Fruit fly (Drosophila melanogaster) whole organism, adult: ENCODE data around the gene Gr22c.

Experiments
- CG11617 ChIP-seq: fragments of 200-800 bp; sonication (Bioruptor generic); optimal IDR thresholded peaks from 2 replicates; lab custom pipeline; 2017; ENCODE audit warnings: mild to moderate bottlenecking, missing biosample characterization, missing genetic modification reagents, missing genetic modification characterization
- CG12768 ChIP-seq: fragments of 200-800 bp; sonication (Bioruptor generic); optimal IDR thresholded peaks from 2 replicates; lab custom pipeline; 2017; ENCODE audit warnings: missing biosample characterization, missing genetic modification characterization, mild to moderate bottlenecking, moderate library complexity, missing genetic modification reagents
- CG14711 ChIP-seq: fragments of 200-800 bp; sonication (Bioruptor generic); optimal IDR thresholded peaks from 2 replicates; lab custom pipeline; 2018; ENCODE audit warnings: missing biosample characterization, mild to moderate bottlenecking, missing genetic modification characterization, moderate library complexity
- CG33017 ChIP-seq: fragments of 200-800 bp; sonication (Bioruptor generic); optimal IDR thresholded peaks from 2 replicates; lab custom pipeline; 2018; ENCODE audit warnings: missing biosample characterization, mild to moderate bottlenecking, missing genetic modification characterization, moderate library complexity
- CG5204 ChIP-seq: fragments of 200-800 bp; sonication (Bioruptor generic); optimal IDR thresholded peaks from 2 replicates; lab custom pipeline; 2016; ENCODE audit warnings: missing biosample characterization, missing genetic modification characterization
- CG7045 ChIP-seq: fragments of 200-800 bp; sonication (Bioruptor generic); optimal IDR thresholded peaks from 2 replicates; lab custom pipeline; 2017; ENCODE audit warnings: missing biosample characterization, mild to moderate bottlenecking, missing genetic modification characterization
- CG7101 ChIP-seq: fragments of 200-800 bp; sonication (Bioruptor generic); optimal IDR thresholded peaks from 2 replicates; lab custom pipeline; 2018; ENCODE audit warnings: missing biosample characterization, mild to moderate bottlenecking, missing genetic modification characterization, moderate library complexity
- Crg-1 ChIP-seq: fragments of 200-800 bp; sonication (Bioruptor generic); optimal IDR thresholded peaks from 2 replicates; lab custom pipeline; 2016; ENCODE audit warnings: missing biosample characterization, missing genetic modification characterization
- Mnt ChIP-seq: fragments of 200-800 bp; sonication (Bioruptor generic); optimal IDR thresholded peaks from 2 replicates; lab custom pipeline; 2016; ENCODE audit warnings: missing biosample characterization, mild to moderate bottlenecking, missing genetic modification characterization
- cnc ChIP-seq, 2 experiments: fragments of >200 bp; optimal IDR thresholded peaks; 2 replicates each; lab custom pipeline; 2017
- kay ChIP-seq: fragments of 200-800 bp; sonication (Bioruptor generic); peaks from one replicate; lab custom pipeline; 2016; ENCODE audit warnings: missing biosample characterization, missing genetic modification characterization, borderline replicate concordance
- pad ChIP-seq: fragments of 200-800 bp; sonication (Bioruptor generic); optimal IDR thresholded peaks from 3 replicates; lab custom pipeline; 2017; ENCODE audit warnings: missing biosample characterization, missing genetic modification characterization, mild to moderate bottlenecking, moderate library complexity, missing genetic modification reagents
- tj ChIP-seq: fragments of 200-800 bp; sonication (Bioruptor generic); optimal IDR thresholded peaks from 3 replicates; lab custom pipeline; 2017; ENCODE audit warnings: missing biosample characterization, mild to moderate bottlenecking, missing genetic modification characterization, moderate library complexity
- toe ChIP-seq: fragments of 200-800 bp; sonication (Bioruptor generic); optimal IDR thresholded peaks from 2 replicates; lab custom pipeline; 2016; ENCODE audit warnings: missing biosample characterization, missing genetic modification characterization

DNA sequence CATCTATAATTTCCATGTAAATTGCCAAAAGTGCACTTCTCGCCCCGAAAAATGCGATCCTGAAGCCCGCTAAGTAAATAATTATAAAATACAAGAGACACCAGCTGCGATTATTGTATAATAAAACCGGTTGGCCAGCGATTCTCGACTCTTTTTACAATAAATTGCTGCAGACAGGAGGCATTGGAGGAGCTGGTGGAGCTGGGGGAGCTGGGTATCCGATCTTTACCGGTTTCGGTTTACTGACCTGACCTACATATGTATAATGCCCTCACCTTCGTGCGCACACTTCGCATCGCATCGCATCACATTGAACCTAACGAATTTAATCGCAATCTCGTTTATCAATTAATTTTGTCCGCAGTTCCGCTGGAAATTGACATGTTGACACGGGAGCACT lies 43.2 kb downstream of the Gr22c start:
- TF ChIP-seq CG33017 (tag; lab: Kevin White, UChicago) = no peak
- TF ChIP-seq CG14711 = no peak
- no peak for TF ChIP-seq kay (GFP tag; lab: Kevin White, UChicago)
- TF ChIP-seq Mnt (GFP tag; lab: Kevin White, UChicago) = no peak
- TF ChIP-seq CG5204 (GFP tag; lab: Kevin White, UChicago) = no peak
- no peak for TF ChIP-seq CG12768 (GFP tag; lab: Kevin White, UChicago)
- TF ChIP-seq CG11617 (GFP tag; lab: Kevin White, UChicago) = no peak
- TF ChIP-seq CG7101 (tag; lab: Kevin White, UChicago) = no peak
- TF ChIP-seq tj (GFP tag; lab: Kevin White, UChicago) = no peak
- no peak for TF ChIP-seq cnc (optimal IDR thresholded peaks at IDR 0.05; lab: Kevin White, UChicago)
- no peak for TF ChIP-seq pad
- no peak for TF ChIP-seq CG7045 (GFP tag; lab: Kevin White, UChicago)
- TF ChIP-seq toe (GFP tag; lab: Kevin White, UChicago) = no peak
- TF ChIP-seq Crg-1 = no peak
